Worm (Caenorhabditis elegans) whole organism, L3 larva: Measurements from ENCODE around the gene prx-10.
A peak's percentile ranks its signal among the peaks of the same experiment; 100 is the strongest.

ENCODE experiments used
- ama-1 ChIP-seq: fragments of 150-350 bp; optimal IDR thresholded peaks from 2 replicates; lab custom pipeline; 2018
- elt-1 ChIP-seq: fragments of 150-350 bp; optimal IDR thresholded peaks from 2 replicates; lab custom pipeline; 2014; ENCODE audit warnings: missing biosample characterization, missing genetic modification characterization
- elt-2 ChIP-seq: sonication (generic microtip); optimal IDR thresholded peaks from 2 replicates; lab custom pipeline; 2016; ENCODE audit warnings: missing genetic modification reagents, mild to moderate bottlenecking, missing genetic modification characterization, missing compliant biosample characterization
- lsy-12 ChIP-seq: sonication (generic microtip); optimal IDR thresholded peaks from 2 replicates; lab custom pipeline; 2016; ENCODE audit warnings: mild to moderate bottlenecking, missing genetic modification characterization, missing compliant biosample characterization
- mdl-1 ChIP-seq: fragments of 150-350 bp; optimal IDR thresholded peaks from 2 replicates; lab custom pipeline; 2014; ENCODE audit warnings: missing biosample characterization, missing genetic modification characterization
- nhr-237 ChIP-seq: fragments of 150-350 bp; optimal IDR thresholded peaks from 2 replicates; lab custom pipeline; 2014; ENCODE audit warnings: missing biosample characterization, missing genetic modification characterization
- nhr-25 ChIP-seq: sonication (generic microtip); optimal IDR thresholded peaks from 2 replicates; lab custom pipeline; 2017; ENCODE audit warnings: missing biosample characterization, missing genetic modification characterization
- nhr-28 ChIP-seq: fragments of 150-350 bp; optimal IDR thresholded peaks from 2 replicates; lab custom pipeline; 2014; ENCODE audit warnings: missing biosample characterization, missing genetic modification characterization
- nhr-76 ChIP-seq: fragments of 150-350 bp; sonication (generic microtip); optimal IDR thresholded peaks from 5 replicates; lab custom pipeline; 2014; ENCODE audit warnings: missing biosample characterization, missing genetic modification characterization
- nhr-77 ChIP-seq: fragments of 150-350 bp; optimal IDR thresholded peaks from 2 replicates; lab custom pipeline; 2014; ENCODE audit warnings: missing biosample characterization, missing genetic modification characterization
- snpc-4 ChIP-seq: fragments of 150-350 bp; optimal IDR thresholded peaks from 2 replicates; lab custom pipeline; 2014; ENCODE audit warnings: missing biosample characterization, missing genetic modification characterization
- tbx-2 ChIP-seq: sonication (generic microtip); optimal IDR thresholded peaks from 2 replicates; lab custom pipeline; 2016; ENCODE audit warnings: mild to moderate bottlenecking, missing genetic modification characterization, missing compliant biosample characterization
- unc-39 ChIP-seq: sonication (generic microtip); optimal IDR thresholded peaks from 4 replicates; lab custom pipeline; 2017; ENCODE audit warnings: missing biosample characterization, missing genetic modification characterization
- unc-62 ChIP-seq: fragments of 150-350 bp; sonication (generic microtip); optimal IDR thresholded peaks from 4 replicates; lab custom pipeline; 2014; ENCODE audit warnings: missing biosample characterization, missing genetic modification reagents, missing genetic modification characterization

DNA sequence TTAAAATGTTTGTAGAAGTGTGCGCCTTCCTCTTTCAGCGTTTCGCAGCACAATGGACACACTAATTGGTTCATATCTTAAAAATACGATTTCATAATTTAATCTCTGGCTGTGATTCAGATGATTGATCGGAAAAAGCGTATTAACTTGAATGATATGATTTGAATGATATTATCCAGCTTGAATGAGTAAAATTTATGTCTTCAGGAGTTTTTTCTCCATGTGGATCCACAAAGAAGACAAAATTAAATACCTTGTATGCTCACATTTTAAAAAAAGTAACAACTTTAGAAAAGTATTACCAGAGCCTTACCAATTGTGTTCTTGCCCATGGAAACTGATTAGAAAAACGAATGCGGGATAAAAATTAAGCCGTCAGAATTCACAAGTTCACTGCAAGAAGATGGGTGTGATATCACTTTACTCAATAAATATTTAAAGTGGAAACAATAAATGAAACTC lies 37.2 kb downstream of the prx-10 start, which contains the start of gene ztf-8:
- TF ChIP-seq mdl-1 (tag; lab: Kevin White, UChicago) (no peak), nhr-28 (tag; lab: Kevin White, UChicago) (no peak), unc-62 (GFP tag; lab: Kevin White, UChicago) (no peak), nhr-25 (tag; lab: Kevin White, UChicago) (peak; percentile 12), nhr-77 (no peak), nhr-76 (tag; lab: Kevin White, UChicago) (no peak), ama-1 (lab: Kevin White, UChicago) (no peak), lsy-12 (tag; lab: Kevin White, UChicago) (no peak), elt-1 (tag; lab: Kevin White, UChicago) (no peak), snpc-4 (no peak), nhr-237 (tag; lab: Kevin White, UChicago) (no peak), tbx-2 (tag; lab: Kevin White, UChicago) (peak; percentile 15), elt-2 (tag; lab: Kevin White, UChicago) (peak; percentile 27), unc-39 (tag; lab: Kevin White, UChicago) (no peak)
